Fruit fly (Drosophila melanogaster): ENCODE results near the gene Sur-8.

Gene Sur-8

dm6 chr3R:17447615-17448014 is 45.3 kb upstream of the Sur-8 start:
- TF ChIP-seq psq (GFP tag; optimal IDR thresholded peaks at IDR 0.05), result no peak
- no peak for TF ChIP-seq Vsx2 (GFP tag; optimal IDR thresholded peaks at IDR 0.05; ENCODE audit: partially characterized antibody)
- no peak for TF ChIP-seq Dif (GFP tag; optimal IDR thresholded peaks at IDR 0.05; ENCODE audit: partially characterized antibody)
- no peak for TF ChIP-seq HLH106 (tag; optimal IDR thresholded peaks at IDR 0.05)

DNA sequence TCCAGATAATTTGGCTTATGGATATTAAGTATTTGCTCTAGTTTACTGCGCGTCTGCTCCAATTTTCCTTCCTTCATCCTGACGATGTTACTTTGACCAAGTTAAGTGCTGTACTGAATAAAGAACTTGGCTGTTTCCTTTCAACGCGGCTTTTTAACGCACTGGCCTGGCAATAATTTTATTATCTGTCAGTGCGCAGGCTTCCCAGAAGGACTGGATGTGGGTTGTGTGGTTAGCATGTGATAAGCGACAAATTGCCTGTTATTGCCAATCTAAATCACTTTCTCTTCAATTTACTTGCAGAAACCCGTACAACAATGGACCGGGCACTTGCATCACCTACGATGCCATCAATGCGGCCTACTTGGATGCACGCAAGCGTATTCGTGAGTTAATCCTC is 38.3 kb upstream of the Sur-8 start, which contains the start of gene CG14331:
Gene CG14331, minus strand, starts transcription at position 101 of the 400 bp plus-strand sequence.
- TF ChIP-seq CG32264 (GFP tag; optimal IDR thresholded peaks at IDR 0.05), result no peak
- TF ChIP-seq Vsx2 (GFP tag; optimal IDR thresholded peaks at IDR 0.05; ENCODE audit: partially characterized antibody), result no peak
- no peak for TF ChIP-seq usp (GFP tag; optimal IDR thresholded peaks at IDR 0.05)
- no peak for TF ChIP-seq lola (GFP tag; optimal IDR thresholded peaks at IDR 0.05)
- no peak for TF ChIP-seq Dfd (GFP tag; optimal IDR thresholded peaks at IDR 0.05)
- TF ChIP-seq rgr (GFP tag; optimal IDR thresholded peaks at IDR 0.05), result no peak
- no peak for TF ChIP-seq tai (GFP tag; optimal IDR thresholded peaks at IDR 0.05)

dm6 chr3R:17434330-17434729 is 32.0 kb upstream of the Sur-8 start, which contains the start of gene CG44090:
TSS of gene CG44090 (minus strand) at chr3R:17434430.
- TF ChIP-seq h (GFP tag; optimal IDR thresholded peaks at IDR 0.05), result no peak
- TF ChIP-seq dsf (GFP tag; optimal IDR thresholded peaks at IDR 0.05; ENCODE audit: borderline replicate concordance), result no peak
- no peak for TF ChIP-seq Abd-B (GFP tag; optimal IDR thresholded peaks at IDR 0.05)
- TF ChIP-seq Hnf4 (GFP tag; optimal IDR thresholded peaks at IDR 0.05), result no peak
- no peak for TF ChIP-seq br (GFP tag; optimal IDR thresholded peaks at IDR 0.05)
- no peak for TF ChIP-seq sage (GFP tag; optimal IDR thresholded peaks at IDR 0.05)
- no peak for TF ChIP-seq rgr (GFP tag; optimal IDR thresholded peaks at IDR 0.05)
- no peak for TF ChIP-seq HLH106 (tag; optimal IDR thresholded peaks at IDR 0.05)
- no peak for TF ChIP-seq Mio (GFP tag; optimal IDR thresholded peaks at IDR 0.05)
- TF ChIP-seq sv (GFP tag; optimal IDR thresholded peaks at IDR 0.05), result no peak
- no peak for TF ChIP-seq psq (GFP tag; optimal IDR thresholded peaks at IDR 0.05)
- TF ChIP-seq usp (GFP tag; optimal IDR thresholded peaks at IDR 0.05), result no peak
- TF ChIP-seq ey (GFP tag; optimal IDR thresholded peaks at IDR 0.05), result no peak
- no peak for TF ChIP-seq CrebA (GFP tag; optimal IDR thresholded peaks at IDR 0.05; ENCODE audit: borderline replicate concordance)
- no peak for TF ChIP-seq OdsH (GFP tag; optimal IDR thresholded peaks at IDR 0.05)
- no peak for TF ChIP-seq Rel (GFP tag; optimal IDR thresholded peaks at IDR 0.05)
- no peak for TF ChIP-seq Rel (tag; optimal IDR thresholded peaks at IDR 0.05)

DNA sequence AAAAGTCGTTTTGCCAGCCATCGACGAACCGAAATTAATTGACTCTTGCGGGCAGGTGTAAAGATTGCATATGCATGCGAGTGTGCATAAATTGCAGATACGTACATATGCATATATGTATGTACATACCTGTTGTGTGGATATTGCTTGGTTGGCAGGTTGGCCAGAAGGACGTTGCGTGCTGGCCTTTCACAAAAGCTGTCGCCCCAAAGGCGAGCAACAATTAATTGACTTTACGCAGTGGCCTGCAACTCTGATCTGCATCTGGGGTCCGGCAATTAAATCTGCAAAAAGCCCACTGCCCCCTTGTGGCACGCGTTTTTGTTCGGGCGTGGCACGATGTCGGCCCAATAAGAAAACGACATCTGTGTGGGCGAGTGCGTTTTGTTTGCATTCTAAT is 30.8 kb upstream of the Sur-8 start:
- TF ChIP-seq Dfd (GFP tag; optimal IDR thresholded peaks at IDR 0.05) (no peak), ey (GFP tag; optimal IDR thresholded peaks at IDR 0.05) (no peak), Rel (GFP tag; optimal IDR thresholded peaks at IDR 0.05) (no peak), Rel (tag; optimal IDR thresholded peaks at IDR 0.05) (no peak), foxo (GFP tag; optimal IDR thresholded peaks at IDR 0.05) (no peak), jim (GFP tag; optimal IDR thresholded peaks at IDR 0.05) (no peak), Myc (optimal IDR thresholded peaks at IDR 0.05) (no peak), CrebA (GFP tag; optimal IDR thresholded peaks at IDR 0.05; ENCODE audit: borderline replicate concordance) (no peak), CG9705 (GFP tag; optimal IDR thresholded peaks at IDR 0.05) (no peak), tai (GFP tag; optimal IDR thresholded peaks at IDR 0.05) (no peak), usp (GFP tag; optimal IDR thresholded peaks at IDR 0.05) (no peak), brk (GFP tag; optimal IDR thresholded peaks at IDR 0.05) (no peak), sage (GFP tag; optimal IDR thresholded peaks at IDR 0.05) (no peak), h (GFP tag; optimal IDR thresholded peaks at IDR 0.05) (no peak), dsf (GFP tag; optimal IDR thresholded peaks at IDR 0.05; ENCODE audit: borderline replicate concordance) (no peak), Hr83 (GFP tag; optimal IDR thresholded peaks at IDR 0.05; ENCODE audit: poor library complexity, severe bottlenecking) (no peak), GATAd (GFP tag; optimal IDR thresholded peaks at IDR 0.05) (no peak), sv (GFP tag; optimal IDR thresholded peaks at IDR 0.05) (no peak), HLH106 (tag; optimal IDR thresholded peaks at IDR 0.05) (no peak)

- TF ChIP-seq Vsx2 (GFP tag; optimal IDR thresholded peaks at IDR 0.05; ENCODE audit: partially characterized antibody) (no peak), woc (GFP tag; optimal IDR thresholded peaks at IDR 0.05) (no peak), CG9705 (GFP tag; optimal IDR thresholded peaks at IDR 0.05) (no peak)
These were observed 28.2 kb upstream of the Sur-8 start for dm6 chr3R:17430481-17430880.
